Worm (Caenorhabditis elegans) whole organism, L4/young adult: Measurements from ENCODE around the gene bath-19.

ENCODE experiments used
- W03F9.2 ChIP-seq: fragments of 150-350 bp; optimal IDR thresholded peaks from 2 replicates; lab custom pipeline; 2014; ENCODE audit warnings: missing biosample characterization, missing genetic modification characterization
- him-1 ChIP-seq: sonication (generic microtip); optimal IDR thresholded peaks from 2 replicates; lab custom pipeline; 2016; ENCODE audit warnings: missing genotype, missing genetic modification reagents, missing genetic modification characterization, missing compliant biosample characterization

DNA sequence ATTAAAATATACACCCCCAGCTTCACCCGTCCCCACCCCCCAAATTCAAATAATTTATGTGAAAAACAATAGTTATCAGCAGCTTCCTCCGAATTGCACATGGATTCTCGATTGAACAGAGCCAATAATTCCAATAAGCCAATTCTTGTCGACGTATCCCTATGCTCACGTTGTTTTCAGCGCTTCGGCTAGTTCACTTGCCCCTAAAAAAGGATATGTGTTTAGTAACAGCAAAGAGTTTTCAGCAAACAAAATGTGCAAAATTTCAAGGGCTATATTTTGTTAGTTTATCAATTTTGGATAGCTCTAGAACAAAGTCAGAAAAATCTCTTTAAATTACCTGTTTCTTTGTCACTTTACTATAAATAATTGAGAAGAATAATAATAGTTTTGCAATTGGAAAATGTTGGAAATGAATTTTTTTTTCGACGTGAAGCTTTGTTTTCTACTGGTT, 44.6 kb upstream of the bath-19 start, which contains the start of the genes T16A1.5 and fbxc-49:
- TF ChIP-seq him-1 (no peak), W03F9.2 (no peak)
